Fruit fly (Drosophila melanogaster) whole organism, embryonic: ENCODE data around the gene CG5080.
A peak's percentile ranks its signal among the peaks of the same experiment; 100 is the strongest.

Source experiments
- Asciz ChIP-seq: fragments of 200-800 bp; sonication (Bioruptor generic); optimal IDR thresholded peaks from 2 replicates; lab custom pipeline; 2017; ENCODE audit warnings: missing biosample characterization, mild to moderate bottlenecking, missing genetic modification characterization, missing genetic modification reagents
- B-H1 ChIP-seq: fragments of 200-800 bp; sonication (Bioruptor generic); IDR thresholded peaks from 3 replicates; pipeline ENCODE4 v1.3.6; 2022; ENCODE audit warnings: missing biosample characterization, missing genetic modification characterization
- Bgb ChIP-seq: fragments of 200-800 bp; sonication (Bioruptor generic); IDR thresholded peaks from 2 replicates; pipeline ENCODE4 v1.3.6; 2022; ENCODE audit warnings: missing biosample characterization, missing genetic modification characterization; ENCODE audit not compliant: partially characterized antibody
- CG10147 ChIP-seq: fragments of 200-800 bp; sonication (Bioruptor generic); optimal IDR thresholded peaks from 2 replicates; lab custom pipeline; 2019; ENCODE audit warnings: missing biosample characterization, mild to moderate bottlenecking, missing genetic modification characterization, moderate library complexity
- CG11504 ChIP-seq: fragments of 200-800 bp; sonication (Bioruptor generic); optimal IDR thresholded peaks from 3 replicates; lab custom pipeline; 2019; ENCODE audit warnings: missing biosample characterization, mild to moderate bottlenecking, missing genetic modification characterization, moderate library complexity
- CG11695 ChIP-seq: fragments of 200-800 bp; sonication (Bioruptor generic); IDR thresholded peaks from 3 replicates; pipeline ENCODE4 v1.3.6; 2022; ENCODE audit warnings: missing biosample characterization, missing genetic modification characterization
- CG14441 ChIP-seq: fragments of 200-800 bp; sonication (Bioruptor generic); IDR thresholded peaks from 2 replicates; pipeline ENCODE4 v1.3.6; 2022; ENCODE audit warnings: missing biosample characterization, missing genetic modification characterization
- CG16815 ChIP-seq: fragments of 200-800 bp; sonication (Bioruptor generic); optimal IDR thresholded peaks from 3 replicates; lab custom pipeline; 2017; ENCODE audit warnings: missing biosample characterization, mild to moderate bottlenecking, missing genetic modification characterization
- CG18599 ChIP-seq: fragments of 200-800 bp; sonication (Bioruptor generic); optimal IDR thresholded peaks from 3 replicates; lab custom pipeline; 2017; ENCODE audit warnings: missing biosample characterization, missing genetic modification characterization, mild to moderate bottlenecking, moderate library complexity, missing genetic modification reagents
- CG18619 ChIP-seq: fragments of 200-800 bp; sonication (Bioruptor generic); optimal IDR thresholded peaks from 3 replicates; lab custom pipeline; 2017; ENCODE audit warnings: missing biosample characterization, mild to moderate bottlenecking, missing genetic modification characterization
- CG32532 ChIP-seq: fragments of 200-800 bp; sonication (Bioruptor generic); IDR thresholded peaks from 2 replicates; pipeline ENCODE4 v1.3.6; 2022; ENCODE audit warnings: missing biosample characterization, missing genetic modification characterization
- CG34224 ChIP-seq: fragments of 200-800 bp; sonication (Bioruptor generic); IDR thresholded peaks from 3 replicates; pipeline ENCODE4 v1.3.6; 2022; ENCODE audit warnings: missing biosample characterization, missing genetic modification characterization; ENCODE audit not compliant: partially characterized antibody
- CG34422 ChIP-seq: fragments of 200-800 bp; sonication (Bioruptor generic); IDR thresholded peaks from 3 replicates; pipeline ENCODE4 v1.3.6; 2022; ENCODE audit warnings: missing biosample characterization, missing genetic modification characterization
- CG6791 ChIP-seq: fragments of 200-800 bp; sonication (Bioruptor generic); IDR thresholded peaks from 3 replicates; pipeline ENCODE4 v1.3.6; 2022; ENCODE audit warnings: missing biosample characterization, missing genetic modification characterization; ENCODE audit not compliant: partially characterized antibody
- CG7372 ChIP-seq: fragments of 200-800 bp; sonication (Bioruptor generic); IDR thresholded peaks from 2 replicates; pipeline ENCODE4 v1.3.6; 2022; ENCODE audit warnings: missing biosample characterization, missing genetic modification characterization
- CG9437 ChIP-seq: fragments of 200-800 bp; sonication (Bioruptor generic); optimal IDR thresholded peaks from 2 replicates; lab custom pipeline; 2018; ENCODE audit warnings: missing biosample characterization, mild to moderate bottlenecking, missing genetic modification characterization
- CkIIα-i1 ChIP-seq: fragments of 200-800 bp; sonication (Bioruptor generic); IDR thresholded peaks from 2 replicates; pipeline ENCODE4 v1.3.6; 2022; ENCODE audit warnings: missing biosample characterization, missing genetic modification characterization
- Fer1 ChIP-seq: fragments of 200-800 bp; sonication (Bioruptor generic); optimal IDR thresholded peaks from 2 replicates; lab custom pipeline; 2017; ENCODE audit warnings: missing biosample characterization, mild to moderate bottlenecking, missing genetic modification characterization
- GATAe ChIP-seq: fragments of 200-800 bp; sonication (Bioruptor generic); conservative IDR thresholded peaks from 2 replicates; pipeline ENCODE4 v1.3.6; 2022; ENCODE audit warnings: missing biosample characterization, missing genetic modification characterization
- H15 ChIP-seq: fragments of 200-800 bp; sonication (Bioruptor generic); IDR thresholded peaks from 3 replicates; pipeline ENCODE4 v1.3.6; 2022; ENCODE audit warnings: missing biosample characterization, missing genetic modification characterization
- Hr39 ChIP-seq: fragments of >200 bp; optimal IDR thresholded peaks from 2 replicates; lab custom pipeline; 2017
- Lhr ChIP-seq: fragments of 200-800 bp; sonication (Bioruptor generic); optimal IDR thresholded peaks from 3 replicates; lab custom pipeline; 2017; ENCODE audit warnings: mild to moderate bottlenecking, missing biosample characterization, missing genetic modification reagents, missing genetic modification characterization
- MBD-R2 ChIP-seq: fragments of 200-800 bp; sonication (Bioruptor generic); IDR thresholded peaks from 2 replicates; pipeline ENCODE4 v1.3.6; 2022; ENCODE audit warnings: missing biosample characterization, missing genetic modification characterization
- MTF-1 ChIP-seq: fragments of 200-800 bp; sonication (Bioruptor generic); optimal IDR thresholded peaks from 2 replicates; lab custom pipeline; 2018; ENCODE audit warnings: missing biosample characterization, mild to moderate bottlenecking, missing genetic modification characterization, borderline replicate concordance
- Mad ChIP-seq: fragments of 200-800 bp; sonication (Bioruptor generic); optimal IDR thresholded peaks from 2 replicates; lab custom pipeline; 2016; ENCODE audit warnings: missing biosample characterization, missing genetic modification characterization
- Myb ChIP-seq: fragments of 200-800 bp; sonication (Bioruptor generic); optimal IDR thresholded peaks from 2 replicates; lab custom pipeline; 2016; ENCODE audit warnings: missing biosample characterization, missing genetic modification characterization
- NC2β ChIP-seq: fragments of 200-800 bp; sonication (Bioruptor generic); optimal IDR thresholded peaks from 2 replicates; lab custom pipeline; 2016; ENCODE audit warnings: missing biosample characterization, missing genetic modification characterization
- Rfx ChIP-seq: fragments of 200-800 bp; sonication (Bioruptor generic); IDR thresholded peaks from 2 replicates; pipeline ENCODE4 v1.3.6; 2022; ENCODE audit warnings: missing biosample characterization, missing genetic modification characterization
- Sry-δ ChIP-seq: fragments of 200-800 bp; sonication (Bioruptor generic); optimal IDR thresholded peaks from 2 replicates; lab custom pipeline; 2016; ENCODE audit warnings: missing biosample characterization, missing genetic modification characterization
- Trl ChIP-seq, 3 experiments: fragments of >200 bp in 2 of 3; fragments of 200-800 bp in 1 of 3; sonication (Bioruptor generic) in 1 of 3; optimal IDR thresholded peaks; 2 replicates in 1 of 3; 3 replicates in 2 of 3; lab custom pipeline; 2016 to 2017; ENCODE audit warnings: missing biosample characterization in 1 of 3, missing genetic modification characterization in 1 of 3
- abd-A ChIP-seq: fragments of 200-800 bp; sonication (Bioruptor generic); optimal IDR thresholded peaks from 3 replicates; lab custom pipeline; 2019; ENCODE audit warnings: missing biosample characterization, mild to moderate bottlenecking, missing genetic modification characterization, moderate library complexity
- chn ChIP-seq: fragments of 200-800 bp; sonication (Bioruptor generic); optimal IDR thresholded peaks from 2 replicates; lab custom pipeline; 2016; ENCODE audit warnings: missing biosample characterization, missing genetic modification characterization
- eyg ChIP-seq: fragments of 200-800 bp; sonication (Bioruptor generic); optimal IDR thresholded peaks from 3 replicates; lab custom pipeline; 2016; ENCODE audit warnings: missing biosample characterization, missing genetic modification characterization
- hkb ChIP-seq, 2 experiments: fragments of 200-800 bp in 1 of 2; fragments of >200 bp in 1 of 2; sonication (Bioruptor generic) in 1 of 2; IDR thresholded peaks in 1 of 2; optimal IDR thresholded peaks in 1 of 2; 2 replicates each; pipeline versions ENCODE4 v1.3.6 to Lab custom; 2017 to 2022; ENCODE audit warnings: missing biosample characterization in 1 of 2, missing genetic modification characterization in 1 of 2
- kay ChIP-seq: fragments of 200-800 bp; sonication (Bioruptor generic); optimal IDR thresholded peaks from 2 replicates; lab custom pipeline; 2016; ENCODE audit warnings: missing biosample characterization, missing genetic modification characterization
- kni ChIP-seq: fragments of 200-800 bp; sonication (Bioruptor generic); optimal IDR thresholded peaks from 3 replicates; lab custom pipeline; 2017; ENCODE audit warnings: mild to moderate bottlenecking, missing biosample characterization, missing genetic modification reagents, missing genetic modification characterization
- lilli ChIP-seq: fragments of 200-800 bp; sonication (Bioruptor generic); optimal IDR thresholded peaks from 3 replicates; lab custom pipeline; 2016; ENCODE audit warnings: missing biosample characterization, missing genetic modification characterization
- oc ChIP-seq: fragments of 200-800 bp; sonication (Bioruptor generic); optimal IDR thresholded peaks from 2 replicates; lab custom pipeline; 2018; ENCODE audit warnings: missing biosample characterization, mild to moderate bottlenecking, missing genetic modification characterization, moderate library complexity
- pan ChIP-seq, 4 experiments: fragments of >200 bp in 3 of 4; fragments of 200-800 bp in 1 of 4; sonication (Bioruptor generic) in 1 of 4; optimal IDR thresholded peaks in 3 of 4; IDR thresholded peaks in 1 of 4; 2 replicates each; pipeline versions ENCODE4 v1.3.6 to Lab custom; 2017 to 2022; ENCODE audit warnings: missing biosample characterization in 2 of 4, missing genetic modification characterization in 2 of 4, mixed read lengths in 1 of 4
- peb ChIP-seq: fragments of 200-800 bp; sonication (Bioruptor generic); IDR thresholded peaks from 2 replicates; pipeline ENCODE4 v1.3.6; 2022; ENCODE audit warnings: missing biosample characterization, missing genetic modification characterization
- pfk ChIP-seq: fragments of 200-800 bp; sonication (Bioruptor generic); optimal IDR thresholded peaks from 2 replicates; lab custom pipeline; 2018; ENCODE audit warnings: missing biosample characterization, mild to moderate bottlenecking, missing genetic modification characterization, moderate library complexity
- pho ChIP-seq: fragments of 200-800 bp; sonication (Bioruptor generic); optimal IDR thresholded peaks from 2 replicates; lab custom pipeline; 2016; ENCODE audit warnings: missing biosample characterization, missing genetic modification characterization
- rib ChIP-seq: fragments of 200-800 bp; sonication (Bioruptor generic); IDR thresholded peaks from 2 replicates; pipeline ENCODE4 v1.3.6; 2022; ENCODE audit warnings: missing biosample characterization, missing genetic modification characterization
- sens ChIP-seq: fragments of 200-800 bp; sonication (Bioruptor generic); peaks from one replicate; lab custom pipeline; 2016; ENCODE audit warnings: missing biosample characterization, missing genetic modification characterization
- ssp ChIP-seq: fragments of 200-800 bp; sonication (Bioruptor generic); IDR thresholded peaks from 2 replicates; pipeline ENCODE4 v1.3.6; 2022; ENCODE audit warnings: missing biosample characterization, missing genetic modification characterization
- tgo ChIP-seq: fragments of 200-800 bp; sonication (Bioruptor generic); IDR thresholded peaks from 3 replicates; pipeline ENCODE4 v1.3.6; 2022; ENCODE audit warnings: missing biosample characterization, missing genetic modification characterization
- tin ChIP-seq: fragments of 200-800 bp; sonication (Bioruptor generic); optimal IDR thresholded peaks from 3 replicates; lab custom pipeline; 2016; ENCODE audit warnings: missing biosample characterization, missing genetic modification characterization
- unc-4 ChIP-seq: fragments of 200-800 bp; sonication (Bioruptor generic); IDR thresholded peaks from 2 replicates; pipeline ENCODE4 v1.3.6; 2022; ENCODE audit warnings: missing biosample characterization, missing genetic modification characterization; ENCODE audit not compliant: partially characterized antibody

Gene CG5080

dm6 chr2L:1157679-1158518 lies 5.8 kb downstream of the CG5080 start, which contains the start of gene capt (continued):
- no peak for TF ChIP-seq hkb (optimal IDR thresholded peaks at IDR 0.05; lab: Kevin White, UChicago)
- no peak for TF ChIP-seq hkb (GFP tag; IDR thresholded peaks at IDR 0.05; lab: Robert Waterston, UW)
- TF ChIP-seq chn (GFP tag; lab: Kevin White, UChicago) = peak; percentile 14
- TF ChIP-seq CG11695 = no peak
- no peak for TF ChIP-seq GATAe
- TF ChIP-seq NC2β = no peak
- TF ChIP-seq pan (optimal IDR thresholded peaks at IDR 0.05; lab: Kevin White, UChicago) = no peak
- TF ChIP-seq pan (GFP tag; optimal IDR thresholded peaks at IDR 0.05 in 1 of 2, IDR thresholded peaks at IDR 0.05 in 1 of 2) = peak in 1 of 2 experiments; percentile 42
- no peak for TF ChIP-seq Hr39 (lab: Kevin White, UChicago)
- no peak for TF ChIP-seq CkIIα-i1 (GFP tag; lab: Robert Waterston, UW)
- no peak for TF ChIP-seq Asciz (GFP tag; lab: Kevin White, UChicago)
- TF ChIP-seq CG9437 (GFP tag; lab: Kevin White, UChicago) = peak; percentile 44
- peak; percentile 22; the same call in 1 of the 2 replicates for TF ChIP-seq MBD-R2
- peak; percentile 39; the same call in 1 of the 2 replicates for TF ChIP-seq CG7372 (GFP tag; lab: Robert Waterston, UW)
- TF ChIP-seq tin (GFP tag; lab: Kevin White, UChicago) = no peak
- peak; percentile 72 for TF ChIP-seq Rfx (GFP tag; lab: Robert Waterston, UW)
- TF ChIP-seq CG34422 (GFP tag; lab: Robert Waterston, UW) = peak; percentile 95
- TF ChIP-seq CG32532 (GFP tag; lab: Robert Waterston, UW) = peak; percentile 41; the same call in 1 of the 2 replicates
- no peak for TF ChIP-seq Sry-δ (GFP tag; lab: Kevin White, UChicago)
- TF ChIP-seq MTF-1 (GFP tag; lab: Kevin White, UChicago) = no peak
- peak; percentile 12 for TF ChIP-seq Lhr (GFP tag; lab: Kevin White, UChicago)
- no peak for TF ChIP-seq pfk (GFP tag; lab: Kevin White, UChicago)
- TF ChIP-seq Myb (GFP tag; lab: Kevin White, UChicago) = peak; percentile 10
- no peak for TF ChIP-seq kni (GFP tag; lab: Kevin White, UChicago)
- peak; percentile 49 for TF ChIP-seq pho (GFP tag; lab: Kevin White, UChicago)
- no peak for TF ChIP-seq CG16815 (GFP tag; lab: Kevin White, UChicago)
- peak; percentile 67 for TF ChIP-seq abd-A (tag; lab: Kevin White, UChicago)
- peak; percentile 88 for TF ChIP-seq rib (GFP tag; lab: Robert Waterston, UW)
- TF ChIP-seq B-H1 (GFP tag; lab: Robert Waterston, UW) = no peak
- peak; percentile 10 for TF ChIP-seq Fer1
- TF ChIP-seq ssp (GFP tag; lab: Robert Waterston, UW) = peak; percentile 41
- TF ChIP-seq CG10147 (GFP tag; lab: Kevin White, UChicago) = no peak
- peak; percentile 10 for TF ChIP-seq Mad (GFP tag; lab: Kevin White, UChicago)
- no peak for TF ChIP-seq peb (GFP tag; lab: Robert Waterston, UW)
- TF ChIP-seq sens (GFP tag; lab: Kevin White, UChicago) = peak; percentile 73
- TF ChIP-seq H15 (GFP tag; lab: Robert Waterston, UW) = no peak
- TF ChIP-seq tgo = peak; percentile 51; the same call in 2 of the 3 replicates
- TF ChIP-seq Bgb = peak; percentile 42; the same call in 1 of the 2 replicates
- peak; percentile 54 for TF ChIP-seq CG18599 (GFP tag; lab: Kevin White, UChicago)
- TF ChIP-seq Trl (optimal IDR thresholded peaks at IDR 0.05; lab: Kevin White, UChicago) = peak in 1 of 2 experiments; percentile 30
- TF ChIP-seq Trl (GFP tag; optimal IDR thresholded peaks at IDR 0.05; lab: Kevin White, UChicago) = no peak
- TF ChIP-seq kay = peak; percentile 69
- TF ChIP-seq unc-4 (GFP tag; lab: Robert Waterston, UW) = no peak
- TF ChIP-seq CG6791 (GFP tag; lab: Robert Waterston, UW) = no peak
- peak; percentile 54 for TF ChIP-seq CG14441 (GFP tag; lab: Robert Waterston, UW)
- no peak for TF ChIP-seq CG11504 (tag; lab: Kevin White, UChicago)
- TF ChIP-seq CG34224 (GFP tag; lab: Robert Waterston, UW) = no peak
- peak; percentile 53 for TF ChIP-seq lilli (GFP tag; lab: Kevin White, UChicago)
- no peak for TF ChIP-seq CG18619 (GFP tag; lab: Kevin White, UChicago)
- TF ChIP-seq eyg (GFP tag; lab: Kevin White, UChicago) = no peak
- no peak for TF ChIP-seq oc
